Worm (Caenorhabditis elegans) whole organism, L4 larva: Measurements from ENCODE around the gene T03F6.9.
"Not testable (repeated sequence)": the region's sequence is repeated elsewhere in the genome, so short reads cannot be mapped to it uniquely, and the experiment has no call there.

Experiments used
- F26F4.8 ChIP-seq: fragments of 200-800 bp; sonication (Bioruptor generic); conservative IDR thresholded peaks from 2 replicates; pipeline ENCODE4 v1.3.6; 2022; ENCODE audit warnings: missing genetic modification characterization, missing compliant biosample characterization
- R02D3.7 ChIP-seq: fragments of 150-350 bp; sonication (generic microtip); optimal IDR thresholded peaks from 3 replicates; lab custom pipeline; 2014; ENCODE audit warnings: missing biosample characterization, missing genetic modification characterization
- T26A8.4 ChIP-seq: fragments of 200-800 bp; sonication (Bioruptor generic); IDR thresholded peaks from 2 replicates; pipeline ENCODE4 v1.3.6; 2022; ENCODE audit warnings: missing genetic modification characterization, missing compliant biosample characterization
- Y105C5A.15 ChIP-seq: fragments of 200-800 bp; sonication (Bioruptor generic); IDR thresholded peaks from 2 replicates; pipeline ENCODE4 v1.3.6; 2022; ENCODE audit warnings: missing genetic modification characterization, missing compliant biosample characterization
- Y48G9A.11 ChIP-seq: fragments of 200-800 bp; sonication (Bioruptor generic); IDR thresholded peaks from 2 replicates; pipeline ENCODE4 v1.3.6; 2022; ENCODE audit warnings: missing genetic modification reagents, missing genetic modification characterization, missing compliant biosample characterization
- ZK337.2 ChIP-seq: fragments of 200-800 bp; sonication (Bioruptor generic); IDR thresholded peaks from 2 replicates; pipeline ENCODE4 v1.3.6; 2022; ENCODE audit warnings: missing genetic modification reagents, missing genetic modification characterization, missing compliant biosample characterization
- aha-1 ChIP-seq: fragments of 150-350 bp; peaks from one replicate; lab custom pipeline; 2014; ENCODE audit warnings: missing biosample characterization, missing genetic modification characterization
- arid-1 ChIP-seq: fragments of 200-800 bp; sonication (Bioruptor generic); conservative IDR thresholded peaks from 2 replicates; pipeline ENCODE4 v1.3.6; 2022; ENCODE audit warnings: missing genetic modification reagents, missing genetic modification characterization, missing compliant biosample characterization
- ceh-32 ChIP-seq: sonication (generic microtip); optimal IDR thresholded peaks from 2 replicates; lab custom pipeline; 2016; ENCODE audit warnings: mild to moderate bottlenecking, missing genetic modification characterization, missing compliant biosample characterization; ENCODE audit not compliant: poor library complexity
- ceh-44 ChIP-seq: fragments of 200-800 bp; sonication (Bioruptor generic); IDR thresholded peaks from 2 replicates; pipeline ENCODE4 v1.3.6; 2022; ENCODE audit warnings: missing genetic modification reagents, missing genetic modification characterization, missing compliant biosample characterization
- cey-2 ChIP-seq: sonication (generic microtip); optimal IDR thresholded peaks from 3 replicates; lab custom pipeline; 2017; ENCODE audit warnings: missing genetic modification characterization, mild to moderate bottlenecking, missing compliant biosample characterization, antibody characterized with exemption, borderline replicate concordance; ENCODE audit not compliant: insufficient read depth
- ctbp-1 ChIP-seq: fragments of 200-800 bp; sonication (Bioruptor generic); IDR thresholded peaks from 2 replicates; pipeline ENCODE4 v1.3.6; 2022; ENCODE audit warnings: missing genetic modification reagents, missing genetic modification characterization, missing compliant biosample characterization
- daf-19 ChIP-seq: fragments of 200-800 bp; sonication (Bioruptor generic); conservative IDR thresholded peaks from 2 replicates; pipeline ENCODE4 v1.3.6; 2022; ENCODE audit warnings: missing genetic modification characterization, missing compliant biosample characterization
- dmd-9 ChIP-seq: fragments of 200-800 bp; sonication (Bioruptor generic); IDR thresholded peaks from 2 replicates; pipeline ENCODE4 v1.3.6; 2022; ENCODE audit warnings: missing genetic modification reagents, missing genetic modification characterization, missing compliant biosample characterization
- duxl-1 ChIP-seq: sonication (generic microtip); optimal IDR thresholded peaks from 2 replicates; lab custom pipeline; 2016; ENCODE audit warnings: mild to moderate bottlenecking, missing genetic modification characterization, moderate library complexity, missing compliant biosample characterization; ENCODE audit not compliant: poor library complexity
- fkh-10 ChIP-seq: fragments of 150-350 bp; optimal IDR thresholded peaks from 2 replicates; lab custom pipeline; 2014; ENCODE audit warnings: missing biosample characterization, missing genetic modification reagents, missing genetic modification characterization
- hlh-11 ChIP-seq: fragments of 200-800 bp; sonication (Bioruptor generic); optimal IDR thresholded peaks from 2 replicates; lab custom pipeline; 2018; ENCODE audit warnings: mild to moderate bottlenecking, missing genetic modification characterization, missing compliant biosample characterization
- hmg-1.1 ChIP-seq: fragments of 200-800 bp; sonication (Bioruptor generic); IDR thresholded peaks from 2 replicates; pipeline ENCODE4 v1.3.6; 2022; ENCODE audit warnings: missing genetic modification reagents, missing genetic modification characterization, missing compliant biosample characterization
- lin-1 ChIP-seq: fragments of 200-800 bp; sonication (Bioruptor generic); IDR thresholded peaks from 2 replicates; pipeline ENCODE4 v1.3.6; 2022; ENCODE audit warnings: missing genetic modification reagents, missing genetic modification characterization, missing compliant biosample characterization
- lin-15B ChIP-seq: fragments of 150-350 bp; sonication (generic microtip); optimal IDR thresholded peaks from 3 replicates; lab custom pipeline; 2014; ENCODE audit warnings: missing biosample characterization, missing genetic modification characterization
- lin-29 ChIP-seq: fragments of 200-800 bp; sonication (Bioruptor generic); IDR thresholded peaks from 2 replicates; pipeline ENCODE4 v1.3.6; 2022; ENCODE audit warnings: missing genetic modification reagents, missing genetic modification characterization, missing compliant biosample characterization
- mdl-1 ChIP-seq, 2 experiments: fragments of 150-350 bp in 1 of 2; sonication (generic microtip) in 1 of 2; optimal IDR thresholded peaks; 2 replicates each; lab custom pipeline; 2014 to 2017; ENCODE audit warnings: missing biosample characterization in 2 of 2, missing genetic modification characterization in 2 of 2
- mxl-3 ChIP-seq: fragments of 200-800 bp; sonication (Bioruptor generic); optimal IDR thresholded peaks from 2 replicates; lab custom pipeline; 2018; ENCODE audit warnings: mild to moderate bottlenecking, missing genetic modification characterization, missing compliant biosample characterization
- nhr-10 ChIP-seq: fragments of 150-350 bp; optimal IDR thresholded peaks from 2 replicates; lab custom pipeline; 2014; ENCODE audit warnings: missing biosample characterization, missing genetic modification characterization
- nhr-11 ChIP-seq: fragments of 150-350 bp; optimal IDR thresholded peaks from 2 replicates; lab custom pipeline; 2014; ENCODE audit warnings: missing biosample characterization, missing genetic modification characterization
- nhr-111 ChIP-seq: fragments of 200-800 bp; sonication (Bioruptor generic); optimal IDR thresholded peaks from 2 replicates; lab custom pipeline; 2018; ENCODE audit warnings: mild to moderate bottlenecking, missing genetic modification characterization, missing compliant biosample characterization
- nhr-28 ChIP-seq: fragments of 150-350 bp; optimal IDR thresholded peaks from 2 replicates; lab custom pipeline; 2014; ENCODE audit warnings: missing biosample characterization, missing genetic modification characterization
- nhr-6 ChIP-seq: fragments of 150-350 bp; optimal IDR thresholded peaks from 2 replicates; lab custom pipeline; 2014; ENCODE audit warnings: missing biosample characterization, missing genetic modification characterization
- nhr-77 ChIP-seq: fragments of 150-350 bp; optimal IDR thresholded peaks from 2 replicates; lab custom pipeline; 2014; ENCODE audit warnings: missing biosample characterization, missing genetic modification characterization
- pha-4 ChIP-seq, 2 experiments: fragments of 150-350 bp in 1 of 2; fragments of 200-800 bp in 1 of 2; sonication (Bioruptor generic) in 1 of 2; IDR thresholded peaks in 1 of 2; optimal IDR thresholded peaks in 1 of 2; 2 replicates each; pipeline versions ENCODE4 v1.3.6 to Lab custom; 2014 to 2022; ENCODE audit warnings: missing genetic modification characterization in 2 of 2, missing genetic modification reagents in 2 of 2, missing biosample characterization in 1 of 2, missing compliant biosample characterization in 1 of 2
- pqm-1 ChIP-seq: sonication (generic microtip); optimal IDR thresholded peaks from 2 replicates; lab custom pipeline; 2017; ENCODE audit warnings: missing biosample characterization, missing genetic modification characterization
- saeg-2 ChIP-seq: fragments of 200-800 bp; sonication (Bioruptor generic); IDR thresholded peaks from 2 replicates; pipeline ENCODE4 v1.3.6; 2022; ENCODE audit warnings: missing genetic modification reagents, missing genetic modification characterization, missing compliant biosample characterization
- snpc-1.2 ChIP-seq: fragments of 200-800 bp; sonication (Bioruptor generic); IDR thresholded peaks from 2 replicates; pipeline ENCODE4 v1.3.6; 2022; ENCODE audit warnings: missing genetic modification reagents, missing genetic modification characterization, missing compliant biosample characterization
- spr-1 ChIP-seq: sonication (generic microtip); optimal IDR thresholded peaks from 2 replicates; lab custom pipeline; 2016; ENCODE audit warnings: mild to moderate bottlenecking, missing genetic modification characterization, missing compliant biosample characterization
- spr-3 ChIP-seq: fragments of 200-800 bp; sonication (Bioruptor generic); optimal IDR thresholded peaks from 2 replicates; lab custom pipeline; 2018; ENCODE audit warnings: mild to moderate bottlenecking, missing genetic modification characterization, missing compliant biosample characterization
- tra-1 ChIP-seq: fragments of 200-800 bp; sonication (Bioruptor generic); IDR thresholded peaks from 2 replicates; pipeline ENCODE4 v1.3.6; 2022; ENCODE audit warnings: missing genetic modification reagents, missing genetic modification characterization, missing compliant biosample characterization
- unc-130 ChIP-seq: sonication (generic microtip); optimal IDR thresholded peaks from 2 replicates; lab custom pipeline; 2016; ENCODE audit warnings: missing genetic modification reagents, missing genetic modification characterization, missing compliant biosample characterization
- zip-11 ChIP-seq: fragments of 200-800 bp; sonication (Bioruptor generic); IDR thresholded peaks from 2 replicates; pipeline ENCODE4 v1.3.6; 2022; ENCODE audit warnings: missing genetic modification characterization, missing compliant biosample characterization
- zip-2 ChIP-seq: fragments of 150-350 bp; optimal IDR thresholded peaks from 2 replicates; lab custom pipeline; 2014; ENCODE audit warnings: missing biosample characterization, missing genetic modification characterization
- ztf-11 ChIP-seq: fragments of 150-350 bp; optimal IDR thresholded peaks from 2 replicates; lab custom pipeline; 2014; ENCODE audit warnings: missing biosample characterization, missing genetic modification characterization

The T03F6.9 gene

ce11 chrIII:13401673-13402258 lies 30.9 kb upstream of the T03F6.9 start, which contains the start of the genes srlf-9 and srlf-10:
Gene srlf-9 (minus strand): TSS chrIII:13401773.
Gene srlf-10 (plus strand): TSS chrIII:13402208.
- not testable (repeated sequence) for TF ChIP-seq nhr-111; saeg-2 (GFP tag; lab: Robert Waterston, UW); Y105C5A.15 (GFP tag; lab: Robert Waterston, UW)

DNA sequence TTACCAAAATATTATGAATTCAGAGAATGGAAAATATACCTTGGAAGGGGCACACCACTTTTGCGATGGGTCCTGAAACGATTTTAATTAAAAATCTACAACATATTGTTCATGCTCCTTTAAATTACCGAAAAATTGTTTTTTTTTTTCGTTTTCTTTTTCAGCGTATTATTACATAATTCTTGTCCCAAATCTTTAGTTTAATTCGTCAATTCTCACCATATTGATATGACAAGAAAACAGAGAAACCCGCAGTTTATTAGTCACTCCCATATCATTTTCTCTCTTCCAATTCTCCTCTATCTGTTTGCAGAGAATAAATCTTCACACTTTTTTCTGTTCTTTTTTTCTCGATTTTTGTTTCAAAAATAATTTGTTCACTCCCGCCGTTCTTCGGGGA lies 24.4 kb upstream of the T03F6.9 start, which contains the start of gene F11F1.1:
Gene F11F1.1 (plus strand): TSS at position 301 of the 400 bp plus-strand sequence.
- TF ChIP-seq daf-19 (GFP tag; lab: Robert Waterston, UW) (no peak), mxl-3 (GFP tag; lab: Kevin White, UChicago) (no peak), hmg-1.1 (GFP tag; lab: Robert Waterston, UW) (no peak), T26A8.4 (no peak), spr-1 (no peak), dmd-9 (no peak), lin-15B (tag; lab: Kevin White, UChicago) (no peak), tra-1 (GFP tag; lab: Robert Waterston, UW) (no peak), pha-4 (GFP tag; IDR thresholded peaks at IDR 0.05; lab: Robert Waterston, UW) (no peak), pha-4 (tag; optimal IDR thresholded peaks at IDR 0.05; lab: Kevin White, UChicago) (no peak), Y105C5A.15 (GFP tag; lab: Robert Waterston, UW) (no peak), nhr-6 (tag; lab: Kevin White, UChicago) (no peak), mdl-1 (tag; optimal IDR thresholded peaks at IDR 0.05; lab: Kevin White, UChicago) (no peak), ZK337.2 (GFP tag; lab: Robert Waterston, UW) (no peak), arid-1 (GFP tag; lab: Robert Waterston, UW) (no peak), unc-130 (GFP tag; lab: Kevin White, UChicago) (no peak)

ce11 chrIII:13393647-13394046 lies 22.8 kb upstream of the T03F6.9 start, which contains the start of gene qdpr-1:
Gene qdpr-1 (plus strand): TSS chrIII:13393910.
- TF ChIP-seq mxl-3 (GFP tag; lab: Kevin White, UChicago) (peak; percentile 43), nhr-11 (no peak)

ce11 chrIII:13393239-13393638 lies 22.4 kb upstream of the T03F6.9 start, which contains the start of gene dnj-17:
Gene dnj-17 (minus strand): TSS chrIII:13393339.
- TF ChIP-seq duxl-1 (tag; lab: Kevin White, UChicago) (no peak), T26A8.4 (no peak), lin-29 (GFP tag; lab: Robert Waterston, UW) (no peak), unc-130 (GFP tag; lab: Kevin White, UChicago) (no peak), ztf-11 (tag; lab: Kevin White, UChicago) (no peak), pha-4 (GFP tag; IDR thresholded peaks at IDR 0.05; lab: Robert Waterston, UW) (no peak), pha-4 (tag; optimal IDR thresholded peaks at IDR 0.05; lab: Kevin White, UChicago) (no peak), Y48G9A.11 (no peak), R02D3.7 (no peak), ceh-44 (no peak), nhr-10 (tag; lab: Kevin White, UChicago) (no peak), cey-2 (tag; lab: Kevin White, UChicago) (no peak), lin-1 (GFP tag; lab: Robert Waterston, UW) (no peak), ceh-32 (tag; lab: Kevin White, UChicago) (no peak)

DNA sequence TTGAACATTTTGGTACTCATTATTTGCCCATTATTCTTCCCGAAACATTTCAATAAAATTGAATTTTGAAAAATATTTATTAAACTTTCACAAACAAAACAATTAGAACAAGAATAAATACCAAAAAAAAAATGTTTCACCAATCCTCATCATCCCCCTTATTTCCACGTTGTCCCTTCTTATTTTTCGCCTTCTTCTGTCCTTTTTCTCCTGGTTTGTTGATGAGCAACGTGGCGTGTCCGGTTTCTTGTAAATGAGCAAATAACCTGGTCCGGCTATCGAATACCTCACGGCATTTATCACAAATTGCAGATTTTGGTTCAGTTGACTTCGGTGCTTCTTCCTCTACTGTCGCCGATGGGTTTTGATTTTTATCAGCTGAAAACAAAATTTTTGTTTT lies 19.9 kb upstream of the T03F6.9 start:
- TF ChIP-seq pqm-1 (tag; lab: Kevin White, UChicago) (no peak), F26F4.8 (GFP tag; lab: Robert Waterston, UW) (no peak), nhr-28 (tag; lab: Kevin White, UChicago) (no peak), fkh-10 (GFP tag; lab: Kevin White, UChicago) (no peak), spr-3 (GFP tag; lab: Kevin White, UChicago) (no peak), nhr-10 (tag; lab: Kevin White, UChicago) (no peak), zip-2 (no peak), zip-11 (GFP tag; lab: Robert Waterston, UW) (no peak), aha-1 (tag; lab: Kevin White, UChicago) (no peak), nhr-77 (tag; lab: Kevin White, UChicago) (no peak), hlh-11 (no peak), ctbp-1 (GFP tag; lab: Robert Waterston, UW) (no peak), duxl-1 (tag; lab: Kevin White, UChicago) (no peak), snpc-1.2 (GFP tag; lab: Robert Waterston, UW) (no peak)
- TF ChIP-seq, all 104 proteins: peak for 0
